Worm (Caenorhabditis elegans): ENCODE measurements around the gene F28C1.1.

DNA sequence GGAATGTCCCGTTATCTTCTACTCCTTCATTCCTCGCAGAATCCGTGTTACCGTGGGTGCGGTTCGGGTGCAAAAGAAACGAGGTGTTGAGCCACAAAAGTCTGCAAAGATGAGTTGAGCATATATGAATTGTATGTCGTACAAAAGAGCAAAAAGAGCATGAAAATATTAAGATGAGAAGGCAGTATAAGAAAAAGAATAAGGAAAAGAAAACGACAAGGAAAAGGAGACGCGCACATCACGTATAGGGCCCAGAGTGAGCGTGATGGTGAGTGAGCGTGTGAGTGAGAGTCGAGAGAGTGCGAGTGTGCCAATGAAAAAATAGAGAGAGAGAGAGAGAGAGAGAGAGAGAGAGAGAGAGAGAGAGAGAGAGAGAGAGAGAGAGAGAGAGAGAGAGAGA, 12.3 kb downstream of the F28C1.1 start, which contains the start of gene egl-10:
- TF ChIP-seq snpc-4 (tag; optimal IDR thresholded peaks at IDR 0.05) (no peak), nhr-11 (tag; optimal IDR thresholded peaks at IDR 0.05) (no peak), alr-1 (tag; optimal IDR thresholded peaks at IDR 0.05; ENCODE audit: borderline replicate concordance) (no peak)

Measured in whole organism, L1 larva.